Worm (Caenorhabditis elegans) whole organism, L4 larva: ENCODE data around the gene mlc-7.

Experiments used
- F10B5.3 ChIP-seq: sonication (generic microtip); optimal IDR thresholded peaks from 2 replicates; lab custom pipeline; 2016; ENCODE audit warnings: mild to moderate bottlenecking, missing genetic modification characterization, missing compliant biosample characterization
- T20F7.1 ChIP-seq: fragments of 200-800 bp; sonication (Bioruptor generic); optimal IDR thresholded peaks from 2 replicates; lab custom pipeline; 2018; ENCODE audit warnings: mild to moderate bottlenecking, missing genetic modification characterization, missing compliant biosample characterization

DNA sequence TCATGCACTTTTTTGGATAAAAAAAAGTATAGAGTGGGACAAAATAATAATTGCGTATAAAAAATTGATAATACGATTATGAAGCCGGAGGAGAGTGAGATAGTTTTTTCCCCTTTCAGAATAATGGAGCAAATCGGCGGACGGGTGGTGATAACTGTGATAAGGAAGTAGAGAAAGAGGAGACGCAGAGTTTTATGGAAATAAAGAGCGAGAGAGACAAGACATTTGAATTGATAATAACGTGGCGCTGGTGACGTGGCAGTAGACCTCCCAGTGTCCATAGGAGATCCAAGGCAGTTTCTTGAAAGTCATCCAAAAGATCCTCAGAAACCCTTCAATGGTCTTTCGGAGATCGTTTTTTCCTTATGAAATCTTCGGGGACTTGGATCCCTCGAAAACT is 17.4 kb upstream of the mlc-7 start:
- no peak for TF ChIP-seq F10B5.3
- no peak for TF ChIP-seq T20F7.1 (GFP tag; lab: Kevin White, UChicago)
